Fruit fly (Drosophila melanogaster) whole organism, embryonic: Measurements from ENCODE around the gene ath.
A peak's percentile ranks its signal among the peaks of the same experiment; 100 is the strongest.

ENCODE experiments used
- Aef1 ChIP-seq: fragments of 200-800 bp; sonication (Bioruptor generic); IDR thresholded peaks from 3 replicates; pipeline ENCODE4 v1.3.6; 2022; ENCODE audit warnings: missing biosample characterization, missing genetic modification characterization
- CG10565 ChIP-seq: fragments of 200-800 bp; sonication (Bioruptor generic); optimal IDR thresholded peaks from 3 replicates; lab custom pipeline; 2016; ENCODE audit warnings: missing biosample characterization, mild to moderate bottlenecking, missing genetic modification characterization
- CG11504 ChIP-seq: fragments of 200-800 bp; sonication (Bioruptor generic); optimal IDR thresholded peaks from 3 replicates; lab custom pipeline; 2019; ENCODE audit warnings: missing biosample characterization, mild to moderate bottlenecking, missing genetic modification characterization, moderate library complexity
- CG11560 ChIP-seq: fragments of 200-800 bp; sonication (Bioruptor generic); IDR thresholded peaks from 3 replicates; pipeline ENCODE4 v1.3.6; 2022; ENCODE audit warnings: missing biosample characterization, missing genetic modification characterization
- CG11696 ChIP-seq: fragments of 200-800 bp; sonication (Bioruptor generic); IDR thresholded peaks from 2 replicates; pipeline ENCODE4 v1.3.6; 2022; ENCODE audit warnings: missing biosample characterization, missing genetic modification characterization
- CG12104 ChIP-seq: fragments of 200-800 bp; sonication (Bioruptor generic); optimal IDR thresholded peaks from 3 replicates; lab custom pipeline; 2016; ENCODE audit warnings: missing biosample characterization, missing genetic modification characterization
- CG12219 ChIP-seq: fragments of 200-800 bp; sonication (Bioruptor generic); optimal IDR thresholded peaks from 3 replicates; lab custom pipeline; 2018; ENCODE audit warnings: missing biosample characterization, mild to moderate bottlenecking, missing genetic modification characterization
- CG13296 ChIP-seq: fragments of 200-800 bp; sonication (Bioruptor generic); optimal IDR thresholded peaks from 3 replicates; lab custom pipeline; 2018; ENCODE audit warnings: missing biosample characterization, mild to moderate bottlenecking, missing genetic modification characterization
- CG13424 ChIP-seq: fragments of 200-800 bp; sonication (Bioruptor generic); optimal IDR thresholded peaks from 2 replicates; lab custom pipeline; 2019; ENCODE audit warnings: missing biosample characterization, mild to moderate bottlenecking, missing genetic modification characterization, moderate library complexity
- CG14441 ChIP-seq: fragments of 200-800 bp; sonication (Bioruptor generic); IDR thresholded peaks from 2 replicates; pipeline ENCODE4 v1.3.6; 2022; ENCODE audit warnings: missing biosample characterization, missing genetic modification characterization
- CG14860 ChIP-seq: fragments of 200-800 bp; sonication (Bioruptor generic); IDR thresholded peaks from 3 replicates; pipeline ENCODE4 v1.3.6; 2022; ENCODE audit warnings: missing biosample characterization, missing genetic modification characterization; ENCODE audit not compliant: partially characterized antibody
- CG1603 ChIP-seq: fragments of 200-800 bp; sonication (Bioruptor generic); optimal IDR thresholded peaks from 2 replicates; lab custom pipeline; 2019; ENCODE audit warnings: missing biosample characterization, mild to moderate bottlenecking, missing genetic modification characterization, moderate library complexity
- CG2875 ChIP-seq: fragments of 200-800 bp; sonication (Bioruptor generic); optimal IDR thresholded peaks from 2 replicates; lab custom pipeline; 2017; ENCODE audit warnings: missing biosample characterization, mild to moderate bottlenecking, missing genetic modification characterization, missing genetic modification reagents
- CG32772 ChIP-seq: fragments of 200-800 bp; sonication (Bioruptor generic); IDR thresholded peaks from 2 replicates; pipeline ENCODE4 v1.3.6; 2022; ENCODE audit warnings: missing biosample characterization, missing genetic modification characterization
- CG3995 ChIP-seq: fragments of 200-800 bp; sonication (Bioruptor generic); optimal IDR thresholded peaks from 3 replicates; lab custom pipeline; 2016; ENCODE audit warnings: missing biosample characterization, missing genetic modification characterization
- CG7357 ChIP-seq: fragments of 200-800 bp; sonication (Bioruptor generic); IDR thresholded peaks from 3 replicates; pipeline ENCODE4 v1.3.6; 2022; ENCODE audit warnings: missing biosample characterization, missing genetic modification characterization
- CG7786 ChIP-seq: fragments of 200-800 bp; sonication (Bioruptor generic); optimal IDR thresholded peaks from 2 replicates; lab custom pipeline; 2016; ENCODE audit warnings: missing biosample characterization, missing genetic modification characterization
- CG7963 ChIP-seq: fragments of 200-800 bp; sonication (Bioruptor generic); IDR thresholded peaks from 3 replicates; pipeline ENCODE4 v1.3.6; 2022; ENCODE audit warnings: missing biosample characterization, missing genetic modification characterization; ENCODE audit not compliant: partially characterized antibody
- CG8765 ChIP-seq: fragments of 200-800 bp; sonication (Bioruptor generic); IDR thresholded peaks from 2 replicates; pipeline ENCODE4 v1.3.6; 2022; ENCODE audit warnings: missing biosample characterization, missing genetic modification characterization
- Doc3 ChIP-seq: fragments of 200-800 bp; sonication (Bioruptor generic); IDR thresholded peaks from 3 replicates; pipeline ENCODE4 v1.3.6; 2022; ENCODE audit warnings: missing biosample characterization, missing genetic modification characterization; ENCODE audit not compliant: partially characterized antibody
- E2f1 ChIP-seq: fragments of 200-800 bp; sonication (Bioruptor generic); IDR thresholded peaks from 2 replicates; pipeline ENCODE4 v1.3.6; 2022; ENCODE audit warnings: missing biosample characterization, missing genetic modification characterization
- Gug ChIP-seq: fragments of 200-800 bp; sonication (Bioruptor generic); IDR thresholded peaks from 4 replicates; pipeline ENCODE4 v1.3.6; 2022; ENCODE audit warnings: missing biosample characterization, missing genetic modification characterization
- HHEX ChIP-seq: fragments of 200-800 bp; sonication (Bioruptor generic); optimal IDR thresholded peaks from 3 replicates; lab custom pipeline; 2017; ENCODE audit warnings: missing biosample characterization, mild to moderate bottlenecking, missing genetic modification characterization, missing genetic modification reagents
- Meics ChIP-seq: fragments of 200-800 bp; sonication (Bioruptor generic); optimal IDR thresholded peaks from 2 replicates; lab custom pipeline; 2017; ENCODE audit warnings: missing biosample characterization, mild to moderate bottlenecking, missing genetic modification characterization
- Rx ChIP-seq: fragments of 200-800 bp; sonication (Bioruptor generic); IDR thresholded peaks from 2 replicates; pipeline ENCODE4 v1.3.6; 2022; ENCODE audit warnings: missing biosample characterization, missing genetic modification characterization
- Six4 ChIP-seq: fragments of 200-800 bp; sonication (Bioruptor generic); optimal IDR thresholded peaks from 2 replicates; lab custom pipeline; 2016; ENCODE audit warnings: missing biosample characterization, missing genetic modification characterization
- Sox100B ChIP-seq: fragments of 200-800 bp; sonication (Bioruptor generic); optimal IDR thresholded peaks from 3 replicates; lab custom pipeline; 2018; ENCODE audit warnings: missing biosample characterization, mild to moderate bottlenecking, missing genetic modification characterization
- chn ChIP-seq: fragments of 200-800 bp; sonication (Bioruptor generic); optimal IDR thresholded peaks from 2 replicates; lab custom pipeline; 2016; ENCODE audit warnings: missing biosample characterization, missing genetic modification characterization
- ci ChIP-seq: fragments of 200-800 bp; sonication (Bioruptor generic); IDR thresholded peaks from 3 replicates; pipeline ENCODE4 v1.3.6; 2022; ENCODE audit warnings: missing biosample characterization, missing genetic modification characterization
- crc ChIP-seq: fragments of 200-800 bp; sonication (Bioruptor generic); optimal IDR thresholded peaks from 2 replicates; lab custom pipeline; 2016; ENCODE audit warnings: missing biosample characterization, missing genetic modification characterization
- da ChIP-seq: fragments of 200-800 bp; sonication (Bioruptor generic); optimal IDR thresholded peaks from 2 replicates; lab custom pipeline; 2016; ENCODE audit warnings: missing biosample characterization, missing genetic modification characterization
- danr ChIP-seq: fragments of 200-800 bp; sonication (Bioruptor generic); IDR thresholded peaks from 2 replicates; pipeline ENCODE4 v1.3.6; 2022; ENCODE audit warnings: missing biosample characterization, missing genetic modification characterization
- dpn ChIP-seq, 2 experiments: fragments of 200-800 bp; sonication (Bioruptor generic); optimal IDR thresholded peaks; 3 replicates each; lab custom pipeline; 2016; ENCODE audit warnings: missing biosample characterization in 2 of 2, missing genetic modification characterization in 2 of 2
- fu2 ChIP-seq: fragments of 200-800 bp; sonication (Bioruptor generic); optimal IDR thresholded peaks from 2 replicates; lab custom pipeline; 2016; ENCODE audit warnings: missing biosample characterization, missing genetic modification characterization
- gcm2 ChIP-seq: fragments of 200-800 bp; sonication (Bioruptor generic); optimal IDR thresholded peaks from 2 replicates; lab custom pipeline; 2016; ENCODE audit warnings: missing biosample characterization, missing genetic modification characterization
- hb ChIP-seq: fragments of 200-800 bp; sonication (Bioruptor generic); IDR thresholded peaks from 3 replicates; pipeline ENCODE4 v1.3.6; 2022; ENCODE audit warnings: missing biosample characterization, missing genetic modification characterization; ENCODE audit not compliant: partially characterized antibody
- her ChIP-seq: fragments of 200-800 bp; sonication (Bioruptor generic); optimal IDR thresholded peaks from 2 replicates; lab custom pipeline; 2016; ENCODE audit warnings: missing biosample characterization, missing genetic modification characterization
- lov ChIP-seq, 2 experiments: fragments of 200-800 bp in 1 of 2; fragments of >200 bp in 1 of 2; sonication (Bioruptor generic) in 1 of 2; IDR thresholded peaks in 1 of 2; optimal IDR thresholded peaks in 1 of 2; 2 replicates in 1 of 2; 3 replicates in 1 of 2; pipeline versions ENCODE4 v1.3.6 to Lab custom; 2017 to 2022; ENCODE audit warnings: missing biosample characterization in 1 of 2, missing genetic modification characterization in 1 of 2
- nerfin-2 ChIP-seq: fragments of 200-800 bp; sonication (Bioruptor generic); IDR thresholded peaks from 2 replicates; pipeline ENCODE4 v1.3.6; 2022; ENCODE audit warnings: missing biosample characterization, missing genetic modification characterization; ENCODE audit not compliant: partially characterized antibody
- odd ChIP-seq: fragments of 200-800 bp; sonication (Bioruptor generic); optimal IDR thresholded peaks from 2 replicates; lab custom pipeline; 2017; ENCODE audit warnings: missing biosample characterization, mild to moderate bottlenecking, missing genetic modification characterization
- p53 ChIP-seq: fragments of 200-800 bp; sonication (Bioruptor generic); optimal IDR thresholded peaks from 2 replicates; lab custom pipeline; 2016; ENCODE audit warnings: missing biosample characterization, missing genetic modification characterization
- pan ChIP-seq, 4 experiments: fragments of >200 bp in 3 of 4; fragments of 200-800 bp in 1 of 4; sonication (Bioruptor generic) in 1 of 4; optimal IDR thresholded peaks in 3 of 4; IDR thresholded peaks in 1 of 4; 2 replicates each; pipeline versions ENCODE4 v1.3.6 to Lab custom; 2017 to 2022; ENCODE audit warnings: missing biosample characterization in 2 of 4, missing genetic modification characterization in 2 of 4, mixed read lengths in 1 of 4
- slou ChIP-seq: fragments of 200-800 bp; sonication (Bioruptor generic); optimal IDR thresholded peaks from 3 replicates; lab custom pipeline; 2016; ENCODE audit warnings: missing biosample characterization, missing genetic modification characterization
- slp2 ChIP-seq: fragments of 200-800 bp; sonication (Bioruptor generic); optimal IDR thresholded peaks from 2 replicates; lab custom pipeline; 2016; ENCODE audit warnings: missing biosample characterization, missing genetic modification characterization
- so ChIP-seq: fragments of 200-800 bp; sonication (Bioruptor generic); IDR thresholded peaks from 3 replicates; pipeline ENCODE4 v1.3.6; 2022; ENCODE audit warnings: missing biosample characterization, missing genetic modification characterization
- sob ChIP-seq: fragments of 200-800 bp; sonication (Bioruptor generic); IDR thresholded peaks from 2 replicates; pipeline ENCODE4 v1.3.6; 2022; ENCODE audit warnings: missing biosample characterization, missing genetic modification characterization
- ssp ChIP-seq: fragments of 200-800 bp; sonication (Bioruptor generic); IDR thresholded peaks from 2 replicates; pipeline ENCODE4 v1.3.6; 2022; ENCODE audit warnings: missing biosample characterization, missing genetic modification characterization
- tgo ChIP-seq: fragments of 200-800 bp; sonication (Bioruptor generic); IDR thresholded peaks from 3 replicates; pipeline ENCODE4 v1.3.6; 2022; ENCODE audit warnings: missing biosample characterization, missing genetic modification characterization
- tio ChIP-seq: fragments of 200-800 bp; sonication (Bioruptor generic); optimal IDR thresholded peaks from 2 replicates; lab custom pipeline; 2017; ENCODE audit warnings: missing biosample characterization, missing genetic modification characterization, inconsistent platforms
- trem ChIP-seq: fragments of 200-800 bp; optimal IDR thresholded peaks from 3 replicates; lab custom pipeline; 2019; ENCODE audit warnings: missing biosample characterization, mild to moderate bottlenecking, missing genetic modification characterization, moderate library complexity

ath gene

dm6 chr2L:10201743-10202142 is 9.2 kb upstream of the ath start:
- TF ChIP-seq CG11504 (tag; lab: Kevin White, UChicago): no peak
- TF ChIP-seq CG12219 (GFP tag; lab: Kevin White, UChicago): no peak
- TF ChIP-seq her (GFP tag; lab: Kevin White, UChicago): no peak
- 0 out of 2 replicates have a peak, but pooled peaks have one; percentile 35 for TF ChIP-seq nerfin-2 (GFP tag; lab: Robert Waterston, UW)
- TF ChIP-seq Aef1 (GFP tag; lab: Robert Waterston, UW): no peak
- TF ChIP-seq HHEX (GFP tag; lab: Kevin White, UChicago): no peak
- TF ChIP-seq lov (optimal IDR thresholded peaks at IDR 0.05; lab: Kevin White, UChicago): no peak
- 0 out of 3 replicates have a peak, but pooled peaks have one; percentile 23 for TF ChIP-seq lov (GFP tag; IDR thresholded peaks at IDR 0.05; lab: Robert Waterston, UW)
- no peak for TF ChIP-seq pan (optimal IDR thresholded peaks at IDR 0.05; lab: Kevin White, UChicago)
- TF ChIP-seq pan (GFP tag; optimal IDR thresholded peaks at IDR 0.05 in 1 of 2, IDR thresholded peaks at IDR 0.05 in 1 of 2): no peak
- no peak for TF ChIP-seq tio (GFP tag; lab: Kevin White, UChicago)
- no peak for TF ChIP-seq danr (GFP tag; lab: Robert Waterston, UW)
- TF ChIP-seq CG7786 (GFP tag; lab: Kevin White, UChicago): no peak
- no peak for TF ChIP-seq chn (GFP tag; lab: Kevin White, UChicago)
- no peak for TF ChIP-seq Meics (GFP tag; lab: Kevin White, UChicago)
- TF ChIP-seq CG7963 (GFP tag; lab: Robert Waterston, UW): no peak
- TF ChIP-seq CG11696 (GFP tag; lab: Robert Waterston, UW): no peak
- no peak for TF ChIP-seq fu2 (GFP tag; lab: Kevin White, UChicago)
- TF ChIP-seq CG32772 (GFP tag; lab: Robert Waterston, UW): no peak
- TF ChIP-seq crc (GFP tag; lab: Kevin White, UChicago): no peak
- TF ChIP-seq dpn (GFP tag; optimal IDR thresholded peaks at IDR 0.05; lab: Kevin White, UChicago): no peak
- TF ChIP-seq sob: 0 out of 2 replicates have a peak, but pooled peaks have one; percentile 44
- TF ChIP-seq CG2875 (GFP tag; lab: Kevin White, UChicago): no peak
- TF ChIP-seq p53 (GFP tag; lab: Kevin White, UChicago): no peak
- TF ChIP-seq hb: 0 out of 3 replicates have a peak, but pooled peaks have one; percentile 19
- TF ChIP-seq CG14441 (GFP tag; lab: Robert Waterston, UW): 0 out of 2 replicates have a peak, but pooled peaks have one; percentile 10
- no peak for TF ChIP-seq trem (tag; lab: Kevin White, UChicago)
- no peak for TF ChIP-seq CG12104 (GFP tag; lab: Kevin White, UChicago)
- TF ChIP-seq tgo (GFP tag; lab: Robert Waterston, UW): no peak
- TF ChIP-seq CG14860 (GFP tag; lab: Robert Waterston, UW): no peak
- TF ChIP-seq CG13424: no peak
- no peak for TF ChIP-seq odd (GFP tag; lab: Kevin White, UChicago)
- TF ChIP-seq Rx (GFP tag; lab: Robert Waterston, UW): no peak
- no peak for TF ChIP-seq CG13296 (GFP tag; lab: Kevin White, UChicago)
- TF ChIP-seq CG1603 (tag; lab: Kevin White, UChicago): no peak
- TF ChIP-seq slou (GFP tag; lab: Kevin White, UChicago): no peak
- TF ChIP-seq gcm2: no peak
- TF ChIP-seq Gug (GFP tag; lab: Robert Waterston, UW): no peak
- TF ChIP-seq so (GFP tag; lab: Robert Waterston, UW): no peak
- TF ChIP-seq Doc3 (GFP tag; lab: Robert Waterston, UW): no peak
- no peak for TF ChIP-seq Six4 (GFP tag; lab: Kevin White, UChicago)
- no peak for TF ChIP-seq Sox100B (GFP tag; lab: Kevin White, UChicago)
- TF ChIP-seq slp2 (GFP tag; lab: Kevin White, UChicago): no peak
- peak; percentile 13; the same call in 1 of the 3 replicates for TF ChIP-seq ci (GFP tag; lab: Robert Waterston, UW)
- TF ChIP-seq CG10565 (GFP tag; lab: Kevin White, UChicago): no peak
- TF ChIP-seq CG7357 (GFP tag; lab: Robert Waterston, UW): 0 out of 3 replicates have a peak, but pooled peaks have one; percentile 11
- no peak for TF ChIP-seq CG11560 (tag; lab: Robert Waterston, UW)
- no peak for TF ChIP-seq E2f1
- no peak for TF ChIP-seq ssp (GFP tag; lab: Robert Waterston, UW)
- TF ChIP-seq CG8765 (GFP tag; lab: Robert Waterston, UW): no peak
- no peak for TF ChIP-seq da
- TF ChIP-seq CG3995 (GFP tag; lab: Kevin White, UChicago): no peak
